2 worm cellular contexts compared by ENCODE assay signal in genomic region chrX:4818252-4818651, ce11.
A peak's percentile ranks its signal among the peaks of the same experiment; 100 is the strongest.
TF ChIP-seq lines count a peak whose summit lies in the region.

Gene R08E3.3, plus strand, starts transcription at chrX:4818593.

TF ChIP-seq in whole organism, L1 larva, 84 proteins besides CTCF, POLR2A, EP300 and RAD21 (continued from another document and continues in another):
- TF ChIP-seq ztf-4 (tag; optimal IDR thresholded peaks at IDR 0.05; lab: Kevin White, UChicago) (no peak), fkh-10 (GFP tag; optimal IDR thresholded peaks at IDR 0.05; lab: Kevin White, UChicago) (no peak), nhr-237 (tag; optimal IDR thresholded peaks at IDR 0.05; lab: Kevin White, UChicago) (no peak), hlh-17 (GFP tag; optimal IDR thresholded peaks at IDR 0.05; lab: Kevin White, UChicago; ENCODE audit: borderline replicate concordance) (no peak), ets-5 (GFP tag; IDR thresholded peaks at IDR 0.05; lab: Robert Waterston, UW) (no peak), nhr-19 (GFP tag; conservative IDR thresholded peaks at IDR 0.05; lab: Robert Waterston, UW) (no peak), vab-15 (tag; optimal IDR thresholded peaks at IDR 0.05; lab: Kevin White, UChicago) (no peak), rnt-1 (tag; optimal IDR thresholded peaks at IDR 0.05; lab: Kevin White, UChicago) (peak; percentile 2), zip-4 (GFP tag; optimal IDR thresholded peaks at IDR 0.05; lab: Kevin White, UChicago) (no peak), sup-37 (GFP tag; optimal IDR thresholded peaks at IDR 0.05; lab: Kevin White, UChicago) (no peak), ama-1 (optimal IDR thresholded peaks at IDR 0.05; lab: Kevin White, UChicago) (no peak), ceh-8 (GFP tag; optimal IDR thresholded peaks at IDR 0.05; lab: Kevin White, UChicago) (no peak), F16B12.6 (tag; optimal IDR thresholded peaks at IDR 0.05; lab: Kevin White, UChicago) (peak; percentile 79), ceh-82 (tag; optimal IDR thresholded peaks at IDR 0.05; lab: Kevin White, UChicago) (no peak), efl-3 (GFP tag; optimal IDR thresholded peaks at IDR 0.05; lab: Kevin White, UChicago) (no peak), ztf-11 (tag; optimal IDR thresholded peaks at IDR 0.05; lab: Kevin White, UChicago) (no peak), pag-3 (tag; optimal IDR thresholded peaks at IDR 0.05; lab: Kevin White, UChicago; ENCODE audit: borderline replicate concordance, insufficient read depth) (no peak), unc-130 (tag; optimal IDR thresholded peaks at IDR 0.05; lab: Kevin White, UChicago) (no peak), nhr-47 (tag; optimal IDR thresholded peaks at IDR 0.05; lab: Kevin White, UChicago) (no peak), dsc-1 (tag; optimal IDR thresholded peaks at IDR 0.05; lab: Kevin White, UChicago) (no peak), unc-98 (GFP tag; IDR thresholded peaks at IDR 0.05; lab: Robert Waterston, UW) (no peak), nhr-90 (tag; optimal IDR thresholded peaks at IDR 0.05; lab: Kevin White, UChicago; ENCODE audit: poor library complexity) (no peak), nhr-28 (tag; optimal IDR thresholded peaks at IDR 0.05; lab: Kevin White, UChicago) (no peak), unc-86 (tag; optimal IDR thresholded peaks at IDR 0.05; lab: Kevin White, UChicago) (no peak), lin-15B (tag; optimal IDR thresholded peaks at IDR 0.05; lab: Kevin White, UChicago) (no peak), elt-3 (tag; optimal IDR thresholded peaks at IDR 0.05; lab: Kevin White, UChicago) (no peak), C16A3.4 (tag; optimal IDR thresholded peaks at IDR 0.05; lab: Kevin White, UChicago) (peak; percentile 54), Y116A8C.19 (tag; optimal IDR thresholded peaks at IDR 0.05; lab: Kevin White, UChicago; ENCODE audit: borderline replicate concordance) (no peak), nhr-76 (tag; optimal IDR thresholded peaks at IDR 0.05; lab: Kevin White, UChicago) (no peak), irx-1 (tag; optimal IDR thresholded peaks at IDR 0.05; lab: Kevin White, UChicago) (peak; percentile 25), blmp-1 (tag; optimal IDR thresholded peaks at IDR 0.05; lab: Kevin White, UChicago) (peak; percentile 70), zag-1 (tag; optimal IDR thresholded peaks at IDR 0.05; lab: Kevin White, UChicago) (no peak), ceh-88 (GFP tag; IDR thresholded peaks at IDR 0.05; lab: Robert Waterston, UW) (no peak), hlh-4 (tag; optimal IDR thresholded peaks at IDR 0.05; lab: Kevin White, UChicago) (no peak), sptf-1 (tag; optimal IDR thresholded peaks at IDR 0.05; lab: Kevin White, UChicago) (no peak), lin-35 (GFP tag; optimal IDR thresholded peaks at IDR 0.05; lab: Kevin White, UChicago) (peak; percentile 33 to 52), efl-1 (optimal IDR thresholded peaks at IDR 0.05; lab: Kevin White, UChicago) (peak; percentile 3 to 25), efl-1 (GFP tag; optimal IDR thresholded peaks at IDR 0.05 in 1 of 2; lab: Kevin White, UChicago) (peak in 1 of 2 experiments; percentile 93), nhr-20 (tag; optimal IDR thresholded peaks at IDR 0.05; lab: Kevin White, UChicago) (peak; percentile 37), ceh-90 (tag; optimal IDR thresholded peaks at IDR 0.05; lab: Kevin White, UChicago) (no peak), nhr-84 (tag; optimal IDR thresholded peaks at IDR 0.05; lab: Kevin White, UChicago) (no peak), egl-13 (tag; optimal IDR thresholded peaks at IDR 0.05; lab: Kevin White, UChicago) (no peak), C04F5.9 (tag; optimal IDR thresholded peaks at IDR 0.05; lab: Kevin White, UChicago) (no peak), nhr-12 (tag; optimal IDR thresholded peaks at IDR 0.05; lab: Kevin White, UChicago) (no peak), snu-23 (GFP tag; optimal IDR thresholded peaks at IDR 0.05; lab: Kevin White, UChicago) (peak; percentile 61), egl-27 (tag; optimal IDR thresholded peaks at IDR 0.05; lab: Kevin White, UChicago) (no peak), ceh-63 (GFP tag; optimal IDR thresholded peaks at IDR 0.05; lab: Kevin White, UChicago) (no peak), swsn-7 (tag; optimal IDR thresholded peaks at IDR 0.05; lab: Kevin White, UChicago) (peak; percentile 34), mdl-1 (tag; optimal IDR thresholded peaks at IDR 0.05; lab: Kevin White, UChicago) (no peak), aha-1 (tag; optimal IDR thresholded peaks at IDR 0.05; lab: Kevin White, UChicago) (no peak), nhr-71 (tag; optimal IDR thresholded peaks at IDR 0.05; lab: Kevin White, UChicago) (peak; percentile 56), tlp-1 (tag; optimal IDR thresholded peaks at IDR 0.05; lab: Kevin White, UChicago) (no peak), lsy-2 (tag; optimal IDR thresholded peaks at IDR 0.05; lab: Kevin White, UChicago) (peak; percentile 94 to 98), C34B4.2 (tag; optimal IDR thresholded peaks at IDR 0.05; lab: Kevin White, UChicago) (no peak), isw-1 (GFP tag; IDR thresholded peaks at IDR 0.05; lab: Robert Waterston, UW) (no peak), skn-1 (tag; optimal IDR thresholded peaks at IDR 0.05; lab: Kevin White, UChicago) (no peak), mef-2 (tag; optimal IDR thresholded peaks at IDR 0.05; lab: Kevin White, UChicago) (no peak), fkh-8 (tag; optimal IDR thresholded peaks at IDR 0.05; lab: Kevin White, UChicago) (no peak), grh-1 (GFP tag; IDR thresholded peaks at IDR 0.05; lab: Robert Waterston, UW) (no peak), sox-4 (tag; optimal IDR thresholded peaks at IDR 0.05; lab: Kevin White, UChicago) (no peak), ces-1 (GFP tag; optimal IDR thresholded peaks at IDR 0.05; lab: Kevin White, UChicago) (no peak), unc-62 (GFP tag; optimal IDR thresholded peaks at IDR 0.05; lab: Kevin White, UChicago) (no peak), snpc-4 (tag; optimal IDR thresholded peaks at IDR 0.05; lab: Kevin White, UChicago) (peak; percentile 4), lir-3 (tag; optimal IDR thresholded peaks at IDR 0.05; lab: Kevin White, UChicago; ENCODE audit: poor library complexity) (no peak), pqm-1 (tag; optimal IDR thresholded peaks at IDR 0.05; lab: Kevin White, UChicago) (no peak), xbp-1 (tag; optimal IDR thresholded peaks at IDR 0.05; lab: Kevin White, UChicago) (peak; percentile 44), elt-2 (tag; optimal IDR thresholded peaks at IDR 0.05; lab: Kevin White, UChicago) (peak; percentile 29), pax-3 (tag; optimal IDR thresholded peaks at IDR 0.05; lab: Kevin White, UChicago) (no peak), lin-14 (GFP tag; optimal IDR thresholded peaks at IDR 0.05; lab: Kevin White, UChicago) (no peak)

TF ChIP-seq in whole organism, L2 larva, 48 proteins besides CTCF, POLR2A, EP300 and RAD21 (continued from another document):
- TF ChIP-seq gmeb-1 (tag; optimal IDR thresholded peaks at IDR 0.05; lab: Kevin White, UChicago) (peak; percentile 37), sem-4 (tag; optimal IDR thresholded peaks at IDR 0.05; lab: Kevin White, UChicago) (no peak), blmp-1 (tag; optimal IDR thresholded peaks at IDR 0.05; lab: Kevin White, UChicago; ENCODE audit: insufficient read depth) (no peak), nhr-129 (tag; optimal IDR thresholded peaks at IDR 0.05; lab: Kevin White, UChicago) (peak; percentile 47), zag-1 (tag; optimal IDR thresholded peaks at IDR 0.05; lab: Kevin White, UChicago) (no peak), elt-1 (tag; optimal IDR thresholded peaks at IDR 0.05; lab: Kevin White, UChicago) (no peak), elt-3 (tag; optimal IDR thresholded peaks at IDR 0.05; lab: Kevin White, UChicago) (no peak), crh-2 (tag; optimal IDR thresholded peaks at IDR 0.05; lab: Kevin White, UChicago) (peak; percentile 40)
